Worm (Caenorhabditis elegans) whole organism, L1 larva: ENCODE data around the gene C49A9.5.

Experiments used
- C04F5.9 ChIP-seq: sonication (generic microtip); optimal IDR thresholded peaks from 2 replicates; lab custom pipeline; 2016; ENCODE audit warnings: missing genetic modification characterization, missing compliant biosample characterization
- C16A3.4 ChIP-seq: fragments of 150-350 bp; optimal IDR thresholded peaks from 2 replicates; lab custom pipeline; 2014; ENCODE audit warnings: missing biosample characterization, missing genetic modification characterization
- aly-2 ChIP-seq: fragments of 150-350 bp; optimal IDR thresholded peaks from 2 replicates; lab custom pipeline; 2014; ENCODE audit warnings: missing biosample characterization, missing genetic modification characterization
- ama-1 ChIP-seq: fragments of 150-350 bp; optimal IDR thresholded peaks from 2 replicates; lab custom pipeline; 2014
- blmp-1 ChIP-seq: fragments of 150-350 bp; optimal IDR thresholded peaks from 2 replicates; lab custom pipeline; 2014; ENCODE audit warnings: missing biosample characterization, missing genetic modification characterization
- ceh-63 ChIP-seq: fragments of 200-800 bp; sonication (Bioruptor generic); optimal IDR thresholded peaks from 2 replicates; lab custom pipeline; 2018; ENCODE audit warnings: mild to moderate bottlenecking, missing genetic modification characterization, missing compliant biosample characterization
- ceh-88 ChIP-seq: fragments of 200-800 bp; sonication (Bioruptor generic); IDR thresholded peaks from 2 replicates; pipeline ENCODE4 v1.3.6; 2022; ENCODE audit warnings: missing genetic modification characterization, missing compliant biosample characterization
- ceh-90 ChIP-seq: sonication (generic microtip); optimal IDR thresholded peaks from 2 replicates; lab custom pipeline; 2016; ENCODE audit warnings: missing genetic modification characterization, missing compliant biosample characterization
- dpl-1 ChIP-seq, 3 experiments: fragments of 150-350 bp in 2 of 3; sonication (generic microtip) in 1 of 3; optimal IDR thresholded peaks; 2 replicates each; lab custom pipeline; 2014 to 2017; ENCODE audit warnings: missing biosample characterization in 3 of 3, missing genetic modification characterization in 3 of 3, missing genetic modification reagents in 3 of 3
- dsc-1 ChIP-seq: sonication (generic microtip); optimal IDR thresholded peaks from 2 replicates; lab custom pipeline; 2016; ENCODE audit warnings: mild to moderate bottlenecking, missing genetic modification characterization, missing compliant biosample characterization
- efl-1 ChIP-seq, 4 experiments: fragments of 150-350 bp; optimal IDR thresholded peaks in 3 of 4; peaks in 1 of 4; 1 replicate in 1 of 4; 2 replicates in 3 of 4; lab custom pipeline; 2014; ENCODE audit warnings: missing biosample characterization in 2 of 4, missing genetic modification characterization in 2 of 4, missing genetic modification reagents in 2 of 4
- egl-13 ChIP-seq: sonication (generic microtip); optimal IDR thresholded peaks from 2 replicates; lab custom pipeline; 2016; ENCODE audit warnings: missing genotype, missing genetic modification reagents, missing genetic modification characterization, missing compliant biosample characterization
- fkh-10 ChIP-seq: sonication (generic microtip); optimal IDR thresholded peaks from 2 replicates; lab custom pipeline; 2017; ENCODE audit warnings: missing biosample characterization, missing genetic modification reagents, missing genetic modification characterization
- fkh-8 ChIP-seq: sonication (generic microtip); optimal IDR thresholded peaks from 2 replicates; lab custom pipeline; 2016; ENCODE audit warnings: mild to moderate bottlenecking, missing genetic modification characterization, missing compliant biosample characterization
- grh-1 ChIP-seq: fragments of 200-800 bp; sonication (Bioruptor generic); IDR thresholded peaks from 2 replicates; pipeline ENCODE4 v1.3.6; 2022; ENCODE audit warnings: missing genetic modification reagents, missing genetic modification characterization, missing compliant biosample characterization
- hlh-4 ChIP-seq: sonication (generic microtip); optimal IDR thresholded peaks from 2 replicates; lab custom pipeline; 2016; ENCODE audit warnings: mild to moderate bottlenecking, missing genetic modification characterization, missing compliant biosample characterization
- isw-1 ChIP-seq: fragments of 200-800 bp; sonication (Bioruptor generic); IDR thresholded peaks from 2 replicates; pipeline ENCODE4 v1.3.6; 2022; ENCODE audit warnings: missing genetic modification characterization, missing compliant biosample characterization
- jun-1 ChIP-seq: fragments of 150-350 bp; optimal IDR thresholded peaks from 2 replicates; lab custom pipeline; 2014; ENCODE audit warnings: missing biosample characterization, missing genetic modification reagents, missing genetic modification characterization
- lin-14 ChIP-seq: fragments of 200-800 bp; sonication (Bioruptor generic); optimal IDR thresholded peaks from 2 replicates; lab custom pipeline; 2018; ENCODE audit warnings: mild to moderate bottlenecking, missing genetic modification characterization, moderate library complexity, missing compliant biosample characterization
- lin-39 ChIP-seq: fragments of 150-350 bp; optimal IDR thresholded peaks from 2 replicates; lab custom pipeline; 2014; ENCODE audit warnings: missing biosample characterization, missing genetic modification reagents, missing genetic modification characterization
- lir-3 ChIP-seq: sonication (generic microtip); optimal IDR thresholded peaks from 2 replicates; lab custom pipeline; 2016; ENCODE audit warnings: mild to moderate bottlenecking, missing genetic modification characterization, moderate library complexity, missing compliant biosample characterization; ENCODE audit not compliant: poor library complexity
- lsy-2 ChIP-seq, 2 experiments: fragments of 150-350 bp; optimal IDR thresholded peaks; 2 replicates each; lab custom pipeline; 2014; ENCODE audit warnings: missing biosample characterization in 2 of 2, missing genetic modification characterization in 2 of 2
- mdl-1 ChIP-seq, 2 experiments: fragments of 150-350 bp; optimal IDR thresholded peaks; 2 replicates each; lab custom pipeline; 2014 to 2017; ENCODE audit warnings: missing biosample characterization in 2 of 2, missing genetic modification characterization in 2 of 2, inconsistent platforms in 1 of 2
- nhr-11 ChIP-seq: fragments of 150-350 bp; optimal IDR thresholded peaks from 2 replicates; lab custom pipeline; 2014; ENCODE audit warnings: missing biosample characterization, missing genetic modification characterization
- nhr-20 ChIP-seq: sonication (generic microtip); optimal IDR thresholded peaks from 2 replicates; lab custom pipeline; 2016; ENCODE audit warnings: mild to moderate bottlenecking, missing genetic modification characterization, missing compliant biosample characterization
- nhr-47 ChIP-seq: sonication (generic microtip); optimal IDR thresholded peaks from 2 replicates; lab custom pipeline; 2016; ENCODE audit warnings: mild to moderate bottlenecking, missing genetic modification characterization, moderate library complexity, missing compliant biosample characterization
- nhr-85 ChIP-seq: sonication (generic microtip); peaks from one replicate; lab custom pipeline; 2016; ENCODE audit warnings: missing genetic modification characterization, inconsistent platforms, missing compliant biosample characterization
- nhr-90 ChIP-seq: sonication (generic microtip); optimal IDR thresholded peaks from 2 replicates; lab custom pipeline; 2016; ENCODE audit warnings: mild to moderate bottlenecking, missing genetic modification characterization, missing compliant biosample characterization; ENCODE audit not compliant: poor library complexity
- pax-3 ChIP-seq: fragments of 200-800 bp; sonication (Bioruptor generic); optimal IDR thresholded peaks from 2 replicates; lab custom pipeline; 2018; ENCODE audit warnings: mild to moderate bottlenecking, missing genetic modification characterization, moderate library complexity, missing compliant biosample characterization
- pqm-1 ChIP-seq: sonication (generic microtip); optimal IDR thresholded peaks from 3 replicates; lab custom pipeline; 2017; ENCODE audit warnings: missing biosample characterization, missing genetic modification characterization
- rnt-1 ChIP-seq: sonication (generic microtip); optimal IDR thresholded peaks from 2 replicates; lab custom pipeline; 2016; ENCODE audit warnings: mild to moderate bottlenecking, missing genetic modification characterization, moderate library complexity, missing compliant biosample characterization
- snu-23 ChIP-seq: sonication (generic microtip); optimal IDR thresholded peaks from 2 replicates; lab custom pipeline; 2016; ENCODE audit warnings: missing genetic modification characterization, missing compliant biosample characterization
- sox-4 ChIP-seq: sonication (generic microtip); optimal IDR thresholded peaks from 2 replicates; lab custom pipeline; 2016; ENCODE audit warnings: missing genetic modification characterization, missing compliant biosample characterization
- tlp-1 ChIP-seq: fragments of 150-350 bp; optimal IDR thresholded peaks from 2 replicates; lab custom pipeline; 2014; ENCODE audit warnings: missing biosample characterization, missing genetic modification characterization
- unc-130 ChIP-seq: fragments of 150-350 bp; optimal IDR thresholded peaks from 2 replicates; lab custom pipeline; 2017; ENCODE audit warnings: missing biosample characterization, missing genetic modification characterization, inconsistent platforms
- unc-30 ChIP-seq: sonication (generic microtip); optimal IDR thresholded peaks from 2 replicates; lab custom pipeline; 2017; ENCODE audit warnings: missing biosample characterization, missing genetic modification characterization
- unc-98 ChIP-seq: fragments of 200-800 bp; sonication (Bioruptor generic); IDR thresholded peaks from 2 replicates; pipeline ENCODE4 v1.3.6; 2022; ENCODE audit warnings: missing genetic modification characterization, missing compliant biosample characterization
- vab-15 ChIP-seq: sonication (generic microtip); optimal IDR thresholded peaks from 2 replicates; lab custom pipeline; 2017; ENCODE audit warnings: missing genotype, mild to moderate bottlenecking, missing genetic modification characterization, missing compliant biosample characterization
- xbp-1 ChIP-seq: sonication (generic microtip); optimal IDR thresholded peaks from 2 replicates; lab custom pipeline; 2016; ENCODE audit warnings: missing genetic modification characterization, missing compliant biosample characterization
- zip-4 ChIP-seq: fragments of 200-800 bp; sonication (Bioruptor generic); optimal IDR thresholded peaks from 2 replicates; lab custom pipeline; 2018; ENCODE audit warnings: mild to moderate bottlenecking, missing genetic modification characterization, moderate library complexity, missing compliant biosample characterization
- ztf-11 ChIP-seq, 2 experiments: sonication (generic microtip); optimal IDR thresholded peaks; 2 replicates each; lab custom pipeline; 2016 to 2017; ENCODE audit warnings: missing genetic modification characterization in 2 of 2, missing biosample characterization in 1 of 2, missing compliant biosample characterization in 1 of 2
- ztf-4 ChIP-seq: fragments of 150-350 bp; optimal IDR thresholded peaks from 2 replicates; lab custom pipeline; 2014; ENCODE audit warnings: missing biosample characterization, missing genetic modification characterization

C49A9.5 gene

DNA sequence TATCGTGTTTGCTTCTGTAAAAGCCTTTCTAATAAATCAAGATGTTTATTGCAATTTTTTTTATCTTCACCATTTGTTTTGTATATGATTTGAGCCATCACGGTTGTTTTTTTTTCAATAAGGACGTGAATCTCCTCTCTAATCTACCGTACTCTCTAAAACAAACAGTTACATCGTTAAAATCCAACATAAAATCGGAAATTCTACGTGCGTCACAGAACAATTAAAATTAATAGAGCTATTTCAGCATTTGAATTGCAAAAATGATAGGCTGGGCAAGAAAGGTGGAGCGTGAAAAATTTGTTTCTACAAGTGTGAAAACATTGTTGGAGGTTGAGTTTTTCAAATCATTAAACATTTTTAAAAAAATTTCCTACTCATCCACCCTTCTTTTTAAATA lies at the start of gene C49A9.5:
Gene C49A9.5, plus strand, starts transcription at position 271 of the 400 bp plus-strand sequence.
- TF ChIP-seq tlp-1 (no peak), C16A3.4 (no peak), ceh-88 (GFP tag; lab: Robert Waterston, UW) (no peak), efl-1 (optimal IDR thresholded peaks at IDR 0.05; lab: Kevin White, UChicago) (no peak), efl-1 (GFP tag; optimal IDR thresholded peaks at IDR 0.05 in 1 of 2; lab: Kevin White, UChicago) (no peak), snu-23 (GFP tag; lab: Kevin White, UChicago) (no peak), xbp-1 (tag; lab: Kevin White, UChicago) (no peak), vab-15 (tag; lab: Kevin White, UChicago) (no peak), nhr-47 (no peak), jun-1 (tag; lab: Kevin White, UChicago) (no peak)

DNA sequence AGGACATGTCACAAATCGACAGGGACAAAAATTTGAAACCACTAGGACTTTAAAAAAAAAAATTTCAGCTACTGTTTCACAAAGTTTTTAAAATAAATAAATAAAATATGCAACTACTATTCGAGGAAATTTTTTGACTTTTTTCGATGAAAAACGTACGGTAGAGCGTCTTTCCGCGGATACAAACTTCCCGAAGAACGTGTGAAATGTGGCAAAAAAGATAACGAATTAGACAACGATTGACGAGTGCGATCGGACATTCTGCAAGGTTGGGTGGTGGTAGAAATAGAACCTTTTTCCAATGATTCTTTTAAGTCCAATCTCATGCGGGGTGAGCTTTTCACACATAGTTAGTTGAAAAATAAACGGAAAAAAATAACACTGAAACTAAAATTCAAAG lies 47.7 kb upstream of the C49A9.5 start:
- TF ChIP-seq lin-14 (GFP tag; lab: Kevin White, UChicago) (no peak), nhr-85 (tag; lab: Kevin White, UChicago) (no peak), ceh-63 (no peak), pqm-1 (tag; lab: Kevin White, UChicago) (no peak), mdl-1 (tag; optimal IDR thresholded peaks at IDR 0.05; lab: Kevin White, UChicago) (no peak), nhr-90 (tag; lab: Kevin White, UChicago) (no peak), aly-2 (tag; lab: Kevin White, UChicago) (no peak), egl-13 (tag; lab: Kevin White, UChicago) (no peak), unc-98 (no peak), ceh-90 (tag; lab: Kevin White, UChicago) (no peak), lin-39 (tag; lab: Kevin White, UChicago) (no peak), zip-4 (GFP tag; lab: Kevin White, UChicago) (no peak), unc-130 (tag; lab: Kevin White, UChicago) (no peak), C04F5.9 (tag; lab: Kevin White, UChicago) (no peak), fkh-10 (no peak), rnt-1 (no peak)

DNA sequence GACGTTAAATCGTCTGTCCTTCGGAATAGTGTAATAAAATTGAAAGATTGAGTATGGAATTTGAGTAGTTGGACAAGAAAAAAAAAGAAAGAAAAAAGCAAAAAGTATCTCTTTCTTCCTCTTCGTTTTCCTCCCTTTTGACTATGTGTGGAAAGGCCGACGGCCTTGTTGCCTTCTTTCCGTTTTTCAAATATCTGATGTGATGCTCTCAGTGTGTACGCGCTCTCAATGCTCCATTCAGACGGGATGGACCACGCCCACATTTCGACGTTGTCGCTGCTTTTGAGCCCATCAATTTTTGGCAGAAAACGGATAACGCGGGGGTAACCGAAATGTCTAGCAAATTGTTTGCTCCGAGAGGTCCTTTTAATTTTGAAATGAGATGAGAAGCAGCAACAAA lies 40.5 kb upstream of the C49A9.5 start:
- TF ChIP-seq fkh-8 (tag; lab: Kevin White, UChicago) (no peak), dpl-1 (GFP tag; optimal IDR thresholded peaks at IDR 0.05; lab: Kevin White, UChicago) (no peak), fkh-10 (peak; percentile 68), lin-14 (GFP tag; lab: Kevin White, UChicago) (peak; percentile 53), blmp-1 (no peak)

DNA sequence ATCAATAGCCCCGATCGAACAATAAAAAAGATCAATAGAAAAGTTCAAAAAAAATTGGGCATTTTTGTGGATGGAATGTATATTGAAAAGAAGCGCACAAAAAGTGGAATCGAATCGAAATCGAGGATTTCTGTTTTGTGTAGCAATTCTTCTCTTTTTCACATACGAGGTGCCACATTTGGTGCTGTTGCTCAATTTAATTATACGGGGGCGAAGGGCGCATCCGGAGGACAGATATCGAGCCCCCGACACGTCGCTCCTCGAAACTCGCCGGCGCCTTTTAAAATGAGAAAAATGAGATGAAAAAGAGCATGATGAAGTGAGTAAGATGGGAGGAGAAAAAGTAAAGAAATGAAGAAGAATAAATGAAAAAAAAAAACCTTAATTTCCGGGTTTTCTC lies 36.1 kb upstream of the C49A9.5 start:
- TF ChIP-seq pax-3 (tag; lab: Kevin White, UChicago) (no peak), ztf-11 (tag; optimal IDR thresholded peaks at IDR 0.05; lab: Kevin White, UChicago) (no peak), ceh-63 (no peak), ztf-4 (no peak), grh-1 (GFP tag; lab: Robert Waterston, UW) (no peak), C16A3.4 (no peak), tlp-1 (no peak), mdl-1 (tag; optimal IDR thresholded peaks at IDR 0.05; lab: Kevin White, UChicago) (no peak), ama-1 (lab: Kevin White, UChicago) (no peak), lin-14 (GFP tag; lab: Kevin White, UChicago) (peak; percentile 58), fkh-10 (peak; percentile 25), nhr-11 (tag; lab: Kevin White, UChicago) (no peak), nhr-85 (tag; lab: Kevin White, UChicago) (peak; percentile 32), blmp-1 (no peak), sox-4 (tag; lab: Kevin White, UChicago) (no peak), nhr-47 (no peak)

DNA sequence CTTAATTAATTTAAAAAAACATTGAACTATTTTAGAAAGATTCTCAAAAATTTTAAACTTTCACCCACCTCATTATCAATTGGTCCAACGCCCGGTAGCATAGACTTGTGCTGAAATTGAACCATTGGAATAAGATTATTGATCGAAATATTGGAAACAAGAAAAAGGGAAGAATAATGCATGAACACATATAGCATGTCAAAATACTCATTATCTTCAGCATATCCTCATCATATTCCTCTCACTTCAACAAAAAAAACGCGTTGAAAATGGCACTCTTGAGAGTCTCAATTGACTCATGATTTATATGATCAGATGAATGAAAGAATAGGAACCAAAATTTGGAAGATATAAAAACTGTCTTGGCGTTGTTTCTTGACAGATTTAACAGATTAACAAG lies 29.7 kb upstream of the C49A9.5 start, which contains the start of gene unc-77:
Gene unc-77, minus strand, starts transcription at position 101 of the 400 bp plus-strand sequence.
- TF ChIP-seq zip-4 (GFP tag; lab: Kevin White, UChicago), result no peak
- TF ChIP-seq dsc-1, result no peak
- TF ChIP-seq isw-1 (GFP tag; lab: Robert Waterston, UW), result no peak
- no peak for TF ChIP-seq unc-30
- no peak for TF ChIP-seq hlh-4 (tag; lab: Kevin White, UChicago)
- no peak for TF ChIP-seq nhr-20 (tag; lab: Kevin White, UChicago)
- TF ChIP-seq ztf-11 (tag; optimal IDR thresholded peaks at IDR 0.05; lab: Kevin White, UChicago), result no peak
- TF ChIP-seq fkh-8 (tag; lab: Kevin White, UChicago), result no peak
- no peak for TF ChIP-seq lsy-2 (tag; optimal IDR thresholded peaks at IDR 0.05; lab: Kevin White, UChicago)
- no peak for TF ChIP-seq unc-98
- TF ChIP-seq lir-3 (tag; lab: Kevin White, UChicago), result no peak
